Fruit fly (Drosophila melanogaster) whole organism, embryonic: Measurements from ENCODE around the gene CG32192.

Source experiments
- Abd-B ChIP-seq: fragments of 200-800 bp; sonication (Bioruptor generic); optimal IDR thresholded peaks from 2 replicates; lab custom pipeline; 2018; ENCODE audit warnings: missing biosample characterization, mild to moderate bottlenecking, missing genetic modification characterization, moderate library complexity
- B-H2 ChIP-seq: fragments of 200-800 bp; sonication (Bioruptor generic); optimal IDR thresholded peaks from 2 replicates; lab custom pipeline; 2018; ENCODE audit warnings: missing biosample characterization, mild to moderate bottlenecking, missing genetic modification characterization
- Bteb2 ChIP-seq: fragments of 200-800 bp; sonication (Bioruptor generic); optimal IDR thresholded peaks from 2 replicates; lab custom pipeline; 2016; ENCODE audit warnings: missing biosample characterization, missing genetic modification characterization
- CG10321 ChIP-seq: fragments of 200-800 bp; sonication (Bioruptor generic); IDR thresholded peaks from 2 replicates; pipeline ENCODE4 v1.3.6; 2022; ENCODE audit warnings: missing biosample characterization, missing genetic modification characterization
- CG10431 ChIP-seq: fragments of 200-800 bp; sonication (Bioruptor generic); optimal IDR thresholded peaks from 3 replicates; lab custom pipeline; 2018; ENCODE audit warnings: missing biosample characterization, mild to moderate bottlenecking, missing genetic modification characterization
- CG10959 ChIP-seq: fragments of 200-800 bp; sonication (Bioruptor generic); IDR thresholded peaks from 2 replicates; pipeline ENCODE4 v1.3.6; 2022; ENCODE audit warnings: missing biosample characterization, missing genetic modification characterization
- CG11085 ChIP-seq: fragments of 200-800 bp; sonication (Bioruptor generic); IDR thresholded peaks from 2 replicates; pipeline ENCODE4 v1.3.6; 2022; ENCODE audit warnings: missing biosample characterization, missing genetic modification characterization
- CG11456 ChIP-seq: fragments of 200-800 bp; sonication (Bioruptor generic); IDR thresholded peaks from 3 replicates; pipeline ENCODE4 v1.3.6; 2022; ENCODE audit warnings: missing biosample characterization, missing genetic modification characterization
- CG12155 ChIP-seq: fragments of 200-800 bp; sonication (Bioruptor generic); optimal IDR thresholded peaks from 3 replicates; lab custom pipeline; 2016; ENCODE audit warnings: missing biosample characterization, missing genetic modification characterization
- CG12744 ChIP-seq: fragments of 200-800 bp; sonication (Bioruptor generic); optimal IDR thresholded peaks from 2 replicates; lab custom pipeline; 2016; ENCODE audit warnings: missing biosample characterization, missing genetic modification characterization
- CG14014 ChIP-seq: fragments of 200-800 bp; sonication (Bioruptor generic); IDR thresholded peaks from 2 replicates; pipeline ENCODE4 v1.3.6; 2022; ENCODE audit warnings: missing biosample characterization, missing genetic modification characterization
- CG15514 ChIP-seq: fragments of 200-800 bp; sonication (Bioruptor generic); optimal IDR thresholded peaks from 3 replicates; lab custom pipeline; 2017; ENCODE audit warnings: missing biosample characterization, missing genetic modification characterization, mild to moderate bottlenecking, moderate library complexity, missing genetic modification reagents
- CG15601 ChIP-seq: fragments of 200-800 bp; sonication (Bioruptor generic); optimal IDR thresholded peaks from 3 replicates; lab custom pipeline; 2019; ENCODE audit warnings: missing biosample characterization, mild to moderate bottlenecking, missing genetic modification characterization, moderate library complexity
- CG16815 ChIP-seq: fragments of 200-800 bp; sonication (Bioruptor generic); optimal IDR thresholded peaks from 3 replicates; lab custom pipeline; 2017; ENCODE audit warnings: missing biosample characterization, mild to moderate bottlenecking, missing genetic modification characterization
- CG2712 ChIP-seq: fragments of 200-800 bp; optimal IDR thresholded peaks from 3 replicates; lab custom pipeline; 2019; ENCODE audit warnings: missing biosample characterization, mild to moderate bottlenecking, missing genetic modification characterization, moderate library complexity
- CG32532 ChIP-seq: fragments of 200-800 bp; sonication (Bioruptor generic); IDR thresholded peaks from 2 replicates; pipeline ENCODE4 v1.3.6; 2022; ENCODE audit warnings: missing biosample characterization, missing genetic modification characterization
- CG33213 ChIP-seq: fragments of 200-800 bp; sonication (Bioruptor generic); optimal IDR thresholded peaks from 3 replicates; lab custom pipeline; 2016; ENCODE audit warnings: missing biosample characterization, missing genetic modification characterization
- CG33557 ChIP-seq: fragments of 200-800 bp; sonication (Bioruptor generic); optimal IDR thresholded peaks from 2 replicates; lab custom pipeline; 2019; ENCODE audit warnings: missing biosample characterization, mild to moderate bottlenecking, missing genetic modification characterization, moderate library complexity
- CG3407 ChIP-seq: fragments of 200-800 bp; sonication (Bioruptor generic); optimal IDR thresholded peaks from 2 replicates; lab custom pipeline; 2018; ENCODE audit warnings: missing biosample characterization, mild to moderate bottlenecking, missing genetic modification characterization
- CG4707 ChIP-seq: fragments of 200-800 bp; sonication (Bioruptor generic); optimal IDR thresholded peaks from 2 replicates; lab custom pipeline; 2018; ENCODE audit warnings: missing biosample characterization, mild to moderate bottlenecking, missing genetic modification characterization, moderate library complexity
- CG6854 ChIP-seq: fragments of 200-800 bp; sonication (Bioruptor generic); optimal IDR thresholded peaks from 3 replicates; lab custom pipeline; 2017; ENCODE audit warnings: missing biosample characterization, mild to moderate bottlenecking, missing genetic modification characterization
- CG8388 ChIP-seq: fragments of 200-800 bp; sonication (Bioruptor generic); optimal IDR thresholded peaks from 2 replicates; lab custom pipeline; 2019; ENCODE audit warnings: missing biosample characterization, mild to moderate bottlenecking, missing genetic modification characterization, moderate library complexity
- CG8765 ChIP-seq: fragments of 200-800 bp; sonication (Bioruptor generic); IDR thresholded peaks from 2 replicates; pipeline ENCODE4 v1.3.6; 2022; ENCODE audit warnings: missing biosample characterization, missing genetic modification characterization
- CG9932 ChIP-seq: fragments of 200-800 bp; sonication (Bioruptor generic); IDR thresholded peaks from 2 replicates; pipeline ENCODE4 v1.3.6; 2022; ENCODE audit warnings: missing biosample characterization, missing genetic modification characterization
- D19A ChIP-seq: fragments of 200-800 bp; optimal IDR thresholded peaks from 3 replicates; lab custom pipeline; 2019; ENCODE audit warnings: missing biosample characterization, mild to moderate bottlenecking, missing genetic modification characterization, moderate library complexity
- Deaf1 ChIP-seq: fragments of 200-800 bp; optimal IDR thresholded peaks from 3 replicates; lab custom pipeline; 2019; ENCODE audit warnings: missing biosample characterization, mild to moderate bottlenecking, missing genetic modification characterization, moderate library complexity
- ERR ChIP-seq: fragments of 200-800 bp; sonication (Bioruptor generic); optimal IDR thresholded peaks from 2 replicates; lab custom pipeline; 2016; ENCODE audit warnings: missing biosample characterization, missing genetic modification characterization
- Hr3 ChIP-seq: fragments of 200-800 bp; sonication (Bioruptor generic); optimal IDR thresholded peaks from 3 replicates; lab custom pipeline; 2016; ENCODE audit warnings: missing biosample characterization, missing genetic modification characterization
- Lim3 ChIP-seq: fragments of 200-800 bp; sonication (Bioruptor generic); IDR thresholded peaks from 2 replicates; pipeline ENCODE4 v1.3.6; 2022; ENCODE audit warnings: missing biosample characterization, missing genetic modification characterization
- Mrtf ChIP-seq: fragments of 200-800 bp; sonication (Bioruptor generic); IDR thresholded peaks from 3 replicates; pipeline ENCODE4 v1.3.6; 2022; ENCODE audit warnings: missing biosample characterization, missing genetic modification characterization
- Myb ChIP-seq: fragments of 200-800 bp; sonication (Bioruptor generic); optimal IDR thresholded peaks from 2 replicates; lab custom pipeline; 2016; ENCODE audit warnings: missing biosample characterization, missing genetic modification characterization
- Neu2 ChIP-seq: fragments of 200-800 bp; sonication (Bioruptor generic); optimal IDR thresholded peaks from 3 replicates; lab custom pipeline; 2016; ENCODE audit warnings: missing biosample characterization, missing genetic modification characterization, borderline replicate concordance
- Nf-YA ChIP-seq: fragments of 200-800 bp; sonication (Bioruptor generic); IDR thresholded peaks from 2 replicates; pipeline ENCODE4 v1.3.6; 2022; ENCODE audit warnings: missing biosample characterization, missing genetic modification characterization
- Oaz ChIP-seq: fragments of 200-800 bp; sonication (Bioruptor generic); IDR thresholded peaks from 2 replicates; pipeline ENCODE4 v1.3.6; 2022; ENCODE audit warnings: missing biosample characterization, missing genetic modification characterization
- Optix ChIP-seq: fragments of 200-800 bp; sonication (Bioruptor generic); IDR thresholded peaks from 3 replicates; pipeline ENCODE4 v1.3.6; 2022; ENCODE audit warnings: missing biosample characterization, missing genetic modification characterization
- Rfx ChIP-seq: fragments of 200-800 bp; sonication (Bioruptor generic); IDR thresholded peaks from 2 replicates; pipeline ENCODE4 v1.3.6; 2022; ENCODE audit warnings: missing biosample characterization, missing genetic modification characterization
- Stat92E ChIP-seq, 3 experiments: fragments of >200 bp in 2 of 3; fragments of 200-800 bp in 1 of 3; sonication (Bioruptor generic) in 1 of 3; optimal IDR thresholded peaks; 2 replicates each; lab custom pipeline; 2017 to 2019; ENCODE audit warnings: missing biosample characterization in 3 of 3, missing genetic modification characterization in 3 of 3, mild to moderate bottlenecking in 1 of 3, moderate library complexity in 1 of 3
- al ChIP-seq: fragments of 200-800 bp; sonication (Bioruptor generic); IDR thresholded peaks from 2 replicates; pipeline ENCODE4 v1.3.6; 2022; ENCODE audit warnings: missing biosample characterization, missing genetic modification characterization
- ash1 ChIP-seq: fragments of 200-800 bp; sonication (Bioruptor generic); optimal IDR thresholded peaks from 2 replicates; lab custom pipeline; 2018; ENCODE audit warnings: missing biosample characterization, mild to moderate bottlenecking, missing genetic modification characterization
- cas ChIP-seq: fragments of 200-800 bp; sonication (Bioruptor generic); IDR thresholded peaks from 2 replicates; pipeline ENCODE4 v1.3.6; 2022; ENCODE audit warnings: missing biosample characterization, missing genetic modification characterization
- dysf ChIP-seq: fragments of 200-800 bp; sonication (Bioruptor generic); IDR thresholded peaks from 3 replicates; pipeline ENCODE4 v1.3.6; 2022; ENCODE audit warnings: missing biosample characterization, missing genetic modification characterization
- fru ChIP-seq: fragments of >200 bp; optimal IDR thresholded peaks from 2 replicates; lab custom pipeline; 2017
- ftz-f1 ChIP-seq: fragments of 200-800 bp; sonication (Bioruptor generic); optimal IDR thresholded peaks from 2 replicates; lab custom pipeline; 2016; ENCODE audit warnings: missing biosample characterization, missing genetic modification characterization
- grau ChIP-seq: fragments of 200-800 bp; optimal IDR thresholded peaks from 3 replicates; lab custom pipeline; 2019; ENCODE audit warnings: missing biosample characterization, mild to moderate bottlenecking, missing genetic modification characterization, moderate library complexity
- hth ChIP-seq: fragments of >200 bp; optimal IDR thresholded peaks from 2 replicates; lab custom pipeline; 2017; ENCODE audit warnings: inconsistent platforms
- jing ChIP-seq: fragments of 200-800 bp; sonication (Bioruptor generic); optimal IDR thresholded peaks from 2 replicates; lab custom pipeline; 2018; ENCODE audit warnings: missing biosample characterization, mild to moderate bottlenecking, missing genetic modification characterization
- lab ChIP-seq: fragments of 200-800 bp; sonication (Bioruptor generic); optimal IDR thresholded peaks from 3 replicates; lab custom pipeline; 2017; ENCODE audit warnings: missing biosample characterization, missing genetic modification characterization, mild to moderate bottlenecking, moderate library complexity, missing genetic modification reagents
- nom ChIP-seq: fragments of 200-800 bp; sonication (Bioruptor generic); optimal IDR thresholded peaks from 2 replicates; lab custom pipeline; 2017; ENCODE audit warnings: missing biosample characterization, missing genetic modification characterization, mild to moderate bottlenecking, moderate library complexity, missing genetic modification reagents
- row ChIP-seq: fragments of 200-800 bp; sonication (Bioruptor generic); IDR thresholded peaks from 3 replicates; pipeline ENCODE4 v1.3.6; 2022; ENCODE audit warnings: missing biosample characterization, missing genetic modification characterization
- vfl ChIP-seq: fragments of 200-800 bp; sonication (Bioruptor generic); optimal IDR thresholded peaks from 2 replicates; lab custom pipeline; 2016; ENCODE audit warnings: missing biosample characterization, missing genetic modification characterization

CG32192 gene

DNA sequence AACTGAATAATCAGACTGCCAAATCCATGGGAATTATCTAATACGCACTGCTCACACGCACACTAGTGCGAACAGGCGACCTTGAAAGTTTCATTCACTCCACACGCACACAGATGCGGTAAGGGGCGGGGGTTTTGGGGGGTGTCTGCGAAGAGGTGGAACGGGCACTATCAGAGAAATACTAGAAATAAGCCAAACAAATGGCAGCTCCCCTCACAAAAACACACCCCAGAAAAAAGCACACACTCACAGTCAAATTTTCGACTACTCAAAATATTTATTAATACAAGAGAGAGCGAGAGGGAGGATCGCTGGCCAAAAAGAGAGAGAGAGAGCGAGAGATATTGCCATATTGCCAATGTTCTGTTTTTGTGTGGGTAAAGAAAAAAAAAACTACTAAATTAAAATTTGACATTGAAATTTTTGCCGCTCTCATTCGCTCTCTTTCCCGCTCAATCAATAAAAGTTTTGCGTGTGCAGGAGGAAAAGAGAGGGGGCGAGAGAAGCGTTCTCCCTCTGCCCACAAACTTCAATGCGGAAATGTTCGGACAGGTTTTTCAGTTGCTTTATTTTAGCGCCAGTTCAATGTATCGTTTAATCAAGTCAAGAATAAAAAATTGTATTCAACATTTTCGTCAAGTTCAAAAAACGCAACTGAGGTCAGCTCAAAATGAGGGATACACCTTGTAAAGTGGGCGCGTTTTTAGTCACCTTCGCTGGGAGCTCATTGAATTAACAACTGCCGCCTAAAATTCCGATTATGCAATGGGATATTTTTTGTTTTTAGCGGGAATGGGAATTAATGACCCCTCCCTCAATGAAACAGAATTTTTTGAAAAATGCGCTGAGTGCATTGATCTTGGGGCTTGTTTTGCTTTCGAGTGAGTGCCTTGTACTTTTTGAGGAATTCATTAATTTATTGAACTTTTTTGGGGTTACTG lies 44.6 kb upstream of the CG32192 start (continued):
- no peak for TF ChIP-seq Nf-YA (GFP tag; lab: Robert Waterston, UW)
- no peak for TF ChIP-seq grau (tag; lab: Kevin White, UChicago)
- TF ChIP-seq Neu2, result no peak
- TF ChIP-seq Optix (GFP tag; lab: Robert Waterston, UW), result no peak
- no peak for TF ChIP-seq CG33213 (GFP tag; lab: Kevin White, UChicago)
- TF ChIP-seq CG6854, result no peak
- TF ChIP-seq CG8765 (GFP tag; lab: Robert Waterston, UW), result no peak
- TF ChIP-seq Hr3 (GFP tag; lab: Kevin White, UChicago), result no peak
- TF ChIP-seq CG16815 (GFP tag; lab: Kevin White, UChicago), result no peak
- TF ChIP-seq CG15601, result no peak
- no peak for TF ChIP-seq CG12744 (GFP tag; lab: Kevin White, UChicago)
- TF ChIP-seq Oaz (GFP tag; lab: Robert Waterston, UW), result no peak
- no peak for TF ChIP-seq Lim3
- no peak for TF ChIP-seq al (GFP tag; lab: Robert Waterston, UW)
- TF ChIP-seq CG11085 (GFP tag; lab: Robert Waterston, UW), result no peak
- 0 out of 3 replicates have a peak, but pooled peaks have one; percentile 12 for TF ChIP-seq dysf
- TF ChIP-seq CG12155 (GFP tag; lab: Kevin White, UChicago), result no peak
- no peak for TF ChIP-seq nom (GFP tag; lab: Kevin White, UChicago)
- TF ChIP-seq CG3407 (GFP tag; lab: Kevin White, UChicago), result no peak
- no peak for TF ChIP-seq jing (GFP tag; lab: Kevin White, UChicago)
- TF ChIP-seq ash1 (GFP tag; lab: Kevin White, UChicago), result no peak
- TF ChIP-seq CG4707, result no peak
- no peak for TF ChIP-seq Myb (GFP tag; lab: Kevin White, UChicago)
- no peak for TF ChIP-seq CG10959 (GFP tag; lab: Robert Waterston, UW)
- TF ChIP-seq ftz-f1 (GFP tag; lab: Kevin White, UChicago), result peak; percentile 99
- TF ChIP-seq CG33557 (GFP tag; lab: Kevin White, UChicago), result no peak
- no peak for TF ChIP-seq Abd-B (GFP tag; lab: Kevin White, UChicago)
- TF ChIP-seq ERR (GFP tag; lab: Kevin White, UChicago), result peak; percentile 63
- no peak for TF ChIP-seq D19A
- TF ChIP-seq Deaf1 (tag; lab: Kevin White, UChicago), result peak; percentile 59
- TF ChIP-seq CG15514 (GFP tag; lab: Kevin White, UChicago), result no peak
- TF ChIP-seq Stat92E (GFP tag; optimal IDR thresholded peaks at IDR 0.05; lab: Kevin White, UChicago), result peak in 1 of 3 experiments; percentile 55
- no peak for TF ChIP-seq vfl (GFP tag; lab: Kevin White, UChicago)
- TF ChIP-seq B-H2, result no peak
- TF ChIP-seq CG9932 (GFP tag; lab: Robert Waterston, UW), result peak; percentile 51; the same call in 1 of the 2 replicates
- TF ChIP-seq row (GFP tag; lab: Robert Waterston, UW), result no peak
- TF ChIP-seq CG32532 (GFP tag; lab: Robert Waterston, UW), result no peak
- no peak for TF ChIP-seq CG10431
- no peak for TF ChIP-seq CG14014 (GFP tag; lab: Robert Waterston, UW)
- TF ChIP-seq CG8388 (GFP tag; lab: Kevin White, UChicago), result no peak
- no peak for TF ChIP-seq fru (lab: Kevin White, UChicago)
- TF ChIP-seq Rfx (GFP tag; lab: Robert Waterston, UW), result peak; percentile 36
- no peak for TF ChIP-seq CG11456
- no peak for TF ChIP-seq CG2712 (tag; lab: Kevin White, UChicago)
- TF ChIP-seq CG10321 (GFP tag; lab: Robert Waterston, UW), result no peak
- no peak for TF ChIP-seq Bteb2
- no peak for TF ChIP-seq Mrtf (GFP tag; lab: Robert Waterston, UW)
- no peak for TF ChIP-seq cas (GFP tag; lab: Robert Waterston, UW)
- peak; percentile 28 for TF ChIP-seq lab
- TF ChIP-seq hth, result no peak
